Worm (Caenorhabditis elegans) whole organism, late embryonic: Measurements from ENCODE around the gene F01F1.14.

Experiments used
- C08G9.2 ChIP-seq: sonication (generic microtip); optimal IDR thresholded peaks from 2 replicates; lab custom pipeline; 2016; ENCODE audit warnings: mild to moderate bottlenecking, missing genetic modification characterization, moderate library complexity, missing compliant biosample characterization
- Y22D7AL.16 ChIP-seq: sonication (generic microtip); optimal IDR thresholded peaks from 2 replicates; lab custom pipeline; 2016; ENCODE audit warnings: missing genetic modification characterization, missing compliant biosample characterization
- ama-1 ChIP-seq: fragments of 150-350 bp; optimal IDR thresholded peaks from 2 replicates; lab custom pipeline; 2014
- ceh-18 ChIP-seq: sonication (generic microtip); optimal IDR thresholded peaks from 2 replicates; lab custom pipeline; 2016; ENCODE audit warnings: missing genetic modification characterization, missing compliant biosample characterization
- ceh-30 ChIP-seq: fragments of 150-350 bp; optimal IDR thresholded peaks from 2 replicates; lab custom pipeline; 2014; ENCODE audit warnings: missing biosample characterization, missing genetic modification characterization
- ceh-31 ChIP-seq: sonication (generic microtip); optimal IDR thresholded peaks from 2 replicates; lab custom pipeline; 2016; ENCODE audit warnings: missing genetic modification characterization, missing compliant biosample characterization
- ceh-45 ChIP-seq: fragments of 200-800 bp; sonication (Bioruptor generic); IDR thresholded peaks from 2 replicates; pipeline ENCODE4 v1.3.6; 2022; ENCODE audit warnings: missing genetic modification reagents, missing genetic modification characterization, missing compliant biosample characterization
- ceh-48 ChIP-seq: sonication (generic microtip); optimal IDR thresholded peaks from 2 replicates; lab custom pipeline; 2016; ENCODE audit warnings: missing genetic modification characterization, inconsistent platforms, missing compliant biosample characterization
- ceh-6 ChIP-seq: fragments of 200-800 bp; sonication (Bioruptor generic); optimal IDR thresholded peaks from 2 replicates; lab custom pipeline; 2018; ENCODE audit warnings: mild to moderate bottlenecking, missing genetic modification characterization, missing compliant biosample characterization
- elt-2 ChIP-seq: sonication (generic microtip); optimal IDR thresholded peaks from 2 replicates; lab custom pipeline; 2016; ENCODE audit warnings: missing genetic modification reagents, missing genetic modification characterization, missing compliant biosample characterization
- eyg-1 ChIP-seq: sonication (generic microtip); optimal IDR thresholded peaks from 2 replicates; lab custom pipeline; 2016; ENCODE audit warnings: missing genotype, missing genetic modification characterization, missing compliant biosample characterization
- gmeb-2 ChIP-seq: sonication (generic microtip); optimal IDR thresholded peaks from 2 replicates; lab custom pipeline; 2016; ENCODE audit warnings: missing genetic modification characterization, inconsistent platforms, missing compliant biosample characterization
- hlh-13 ChIP-seq: fragments of 200-800 bp; sonication (Bioruptor generic); optimal IDR thresholded peaks from 2 replicates; lab custom pipeline; 2018; ENCODE audit warnings: mild to moderate bottlenecking, missing genetic modification characterization, missing compliant biosample characterization
- hlh-30 ChIP-seq: sonication (generic microtip); optimal IDR thresholded peaks from 2 replicates; lab custom pipeline; 2017; ENCODE audit warnings: antibody characterized with exemption, missing genetic modification characterization, missing compliant biosample characterization; ENCODE audit not compliant: insufficient read depth
- hlh-8 ChIP-seq: sonication (generic microtip); optimal IDR thresholded peaks from 2 replicates; lab custom pipeline; 2016; ENCODE audit warnings: missing genotype, missing genetic modification characterization, missing compliant biosample characterization
- lin-11 ChIP-seq: fragments of 200-800 bp; sonication (Bioruptor generic); optimal IDR thresholded peaks from 2 replicates; lab custom pipeline; 2018; ENCODE audit warnings: mild to moderate bottlenecking, missing genetic modification characterization, missing compliant biosample characterization
- madf-2 ChIP-seq: sonication (generic microtip); optimal IDR thresholded peaks from 2 replicates; lab custom pipeline; 2017; ENCODE audit warnings: missing genetic modification characterization, missing compliant biosample characterization
- mec-3 ChIP-seq: sonication (generic microtip); optimal IDR thresholded peaks from 2 replicates; lab custom pipeline; 2016; ENCODE audit warnings: borderline replicate concordance, missing genetic modification characterization, missing compliant biosample characterization
- nfya-1 ChIP-seq: sonication (generic microtip); optimal IDR thresholded peaks from 2 replicates; lab custom pipeline; 2017; ENCODE audit warnings: missing genetic modification characterization, mild to moderate bottlenecking, missing compliant biosample characterization, antibody characterized with exemption, moderate library complexity
- nhr-11 ChIP-seq: fragments of 150-350 bp; optimal IDR thresholded peaks from 2 replicates; lab custom pipeline; 2014; ENCODE audit warnings: missing biosample characterization, missing genetic modification characterization
- pag-3 ChIP-seq: sonication (generic microtip); optimal IDR thresholded peaks from 2 replicates; lab custom pipeline; 2016; ENCODE audit warnings: missing compliant biosample characterization, missing genetic modification characterization, borderline replicate concordance
- pha-2 ChIP-seq: sonication (generic microtip); optimal IDR thresholded peaks from 2 replicates; lab custom pipeline; 2017; ENCODE audit warnings: mild to moderate bottlenecking, missing genetic modification characterization, missing compliant biosample characterization
- pha-4 ChIP-seq: fragments of 150-350 bp; optimal IDR thresholded peaks from 2 replicates; lab custom pipeline; 2018; ENCODE audit warnings: missing biosample characterization, missing genetic modification reagents, missing genetic modification characterization
- pqm-1 ChIP-seq: sonication (generic microtip); optimal IDR thresholded peaks from 2 replicates; lab custom pipeline; 2016; ENCODE audit warnings: missing genetic modification characterization, missing compliant biosample characterization
- pros-1 ChIP-seq: fragments of 150-350 bp; optimal IDR thresholded peaks from 2 replicates; lab custom pipeline; 2014; ENCODE audit warnings: missing biosample characterization, missing genetic modification reagents, missing genetic modification characterization
- sdc-2 ChIP-seq: sonication (generic microtip); optimal IDR thresholded peaks from 2 replicates; lab custom pipeline; 2016; ENCODE audit warnings: missing genotype, missing genetic modification characterization, missing compliant biosample characterization
- tbx-7 ChIP-seq: sonication (generic microtip); optimal IDR thresholded peaks from 2 replicates; lab custom pipeline; 2016; ENCODE audit warnings: missing genotype, missing genetic modification characterization, missing compliant biosample characterization
- ttx-3 ChIP-seq: sonication (generic microtip); optimal IDR thresholded peaks from 2 replicates; lab custom pipeline; 2016; ENCODE audit warnings: missing genetic modification reagents, missing genetic modification characterization, missing compliant biosample characterization
- unc-42 ChIP-seq: sonication (generic microtip); optimal IDR thresholded peaks from 2 replicates; lab custom pipeline; 2016; ENCODE audit warnings: missing genotype, missing genetic modification characterization, missing compliant biosample characterization

F01F1.14 gene

DNA sequence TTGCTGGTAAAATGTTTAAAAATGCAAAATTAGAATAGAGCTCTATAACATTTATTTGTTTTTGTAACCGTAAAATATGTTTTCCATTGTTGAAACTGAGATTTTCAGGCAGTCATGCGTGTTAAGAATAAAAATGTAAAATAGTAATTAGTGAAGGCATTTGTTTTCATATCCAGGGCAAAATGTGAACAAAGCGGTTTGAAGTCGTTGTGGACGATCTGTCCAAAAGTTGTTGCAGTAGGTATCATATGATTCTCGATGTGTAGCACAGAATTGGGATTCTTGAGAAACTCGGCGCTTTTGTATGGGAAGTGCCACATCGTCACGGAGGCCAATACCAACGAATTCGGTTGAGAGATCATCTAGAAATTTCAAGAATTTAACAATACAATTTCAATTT lies 439 bp downstream of the F01F1.14 start:
- TF ChIP-seq ama-1 (lab: Kevin White, UChicago) = peak; percentile 0
- TF ChIP-seq Y22D7AL.16 (tag; lab: Kevin White, UChicago) = no peak

DNA sequence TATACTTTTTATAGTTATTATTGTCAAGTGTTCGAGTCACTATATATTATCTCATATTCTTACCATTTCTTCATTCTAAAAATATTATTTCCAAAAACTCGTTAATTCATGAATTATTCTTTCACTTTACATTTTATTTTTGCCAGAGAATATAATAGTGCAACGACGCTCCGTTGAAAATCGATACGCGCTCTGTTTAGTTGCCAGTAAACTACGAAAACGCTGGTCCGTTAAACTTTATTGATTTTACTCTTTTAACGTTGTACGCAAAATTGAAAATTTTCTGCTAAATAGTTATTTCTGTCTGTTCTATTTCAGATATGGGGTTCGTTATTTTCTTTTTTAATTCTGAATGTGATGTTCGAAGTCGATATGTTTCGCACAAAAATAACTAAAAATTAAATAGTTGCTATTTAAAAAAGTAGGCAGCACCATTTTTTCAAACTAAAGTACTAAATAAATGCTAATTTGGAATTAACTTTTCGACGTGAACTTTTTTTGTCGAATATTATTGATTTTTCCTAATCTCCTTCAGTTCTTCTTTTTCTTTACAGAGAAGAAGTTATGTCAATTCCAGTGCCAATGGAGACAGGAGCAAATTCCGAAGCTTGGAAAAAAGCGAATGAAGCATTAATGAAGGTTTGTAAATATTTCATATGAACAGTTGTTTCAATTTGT lies 3.3 kb downstream of the F01F1.14 start, which contains the start of gene hpo-10:
Gene hpo-10, plus strand, starts transcription at position 199 of the 678 bp plus-strand sequence.
- TF ChIP-seq nfya-1 (peak; percentile 18), pag-3 (tag; lab: Kevin White, UChicago) (no peak), ceh-48 (tag; lab: Kevin White, UChicago) (peak; percentile 93), pha-4 (no peak), ceh-31 (tag; lab: Kevin White, UChicago) (peak; percentile 13)

DNA sequence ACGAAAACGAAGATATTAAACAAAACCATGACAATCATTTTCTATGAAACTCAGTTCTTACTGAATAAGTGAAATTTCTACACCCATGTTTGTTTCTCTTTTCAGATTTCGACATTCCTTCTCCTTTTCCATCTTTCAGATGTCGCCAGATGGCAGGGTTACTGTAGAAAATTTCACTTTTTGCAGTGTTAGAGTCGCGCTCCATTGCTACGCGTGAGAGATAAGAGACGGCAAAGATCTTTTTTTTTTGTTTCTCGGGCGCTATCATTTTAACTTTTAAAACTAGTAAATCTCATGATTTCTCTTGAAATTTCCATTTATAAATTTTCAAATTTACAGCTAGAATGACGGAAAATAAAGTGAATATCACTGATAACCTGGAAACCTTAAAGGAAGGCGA lies 4.5 kb downstream of the F01F1.14 start, which contains the start of the genes mig-21 and F01F1.2:
Gene mig-21, minus strand, starts transcription at position 166 of the 400 bp plus-strand sequence.
Gene F01F1.2, plus strand, starts transcription at position 340 of the 400 bp plus-strand sequence.
- TF ChIP-seq mec-3 (tag; lab: Kevin White, UChicago) (no peak), ttx-3 (no peak), madf-2 (tag; lab: Kevin White, UChicago) (no peak), pqm-1 (tag; lab: Kevin White, UChicago) (no peak), sdc-2 (tag; lab: Kevin White, UChicago) (no peak), pag-3 (tag; lab: Kevin White, UChicago) (no peak), pha-2 (no peak), unc-42 (tag; lab: Kevin White, UChicago) (no peak), lin-11 (tag; lab: Kevin White, UChicago) (no peak), tbx-7 (tag; lab: Kevin White, UChicago) (no peak), C08G9.2 (tag; lab: Kevin White, UChicago) (no peak), elt-2 (no peak), pros-1 (tag; lab: Kevin White, UChicago) (no peak), ceh-48 (tag; lab: Kevin White, UChicago) (no peak)

DNA sequence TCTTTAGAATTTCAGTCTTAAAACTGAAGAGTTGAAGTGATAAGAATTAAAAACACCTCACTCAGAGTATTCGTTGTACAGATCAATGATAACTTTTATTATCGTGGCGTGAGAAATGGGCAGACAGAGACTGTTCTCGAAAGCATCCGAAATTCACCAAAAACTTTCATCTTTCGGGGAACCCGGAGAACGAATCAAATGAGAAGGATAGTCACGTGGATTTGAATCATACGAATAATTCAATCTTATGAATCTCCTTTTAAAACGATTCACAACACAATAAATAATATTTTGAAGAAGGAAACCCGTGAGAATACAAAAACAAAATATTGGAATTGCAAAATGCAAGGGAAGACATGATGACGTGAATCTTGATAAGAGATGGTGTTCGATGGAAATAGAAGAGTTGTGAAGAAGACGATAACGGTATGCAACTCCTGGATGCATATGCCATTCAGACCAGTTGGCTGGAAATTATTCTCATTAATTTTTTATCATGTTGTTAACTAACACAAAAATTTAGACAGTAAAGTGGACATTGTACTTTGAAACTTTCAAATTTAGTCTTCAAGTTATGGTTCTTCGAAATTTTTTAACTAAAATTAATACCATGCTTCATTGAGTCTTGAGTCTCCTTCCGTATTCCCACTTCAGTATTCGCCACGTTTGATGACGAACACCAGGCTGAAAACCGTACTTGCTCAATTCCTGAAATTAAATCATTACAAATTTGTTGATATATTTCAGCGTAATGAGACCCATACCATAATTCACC lies 5.7 kb downstream of the F01F1.14 start:
- TF ChIP-seq elt-2 (peak; percentile 13), hlh-8 (tag; lab: Kevin White, UChicago) (no peak)

DNA sequence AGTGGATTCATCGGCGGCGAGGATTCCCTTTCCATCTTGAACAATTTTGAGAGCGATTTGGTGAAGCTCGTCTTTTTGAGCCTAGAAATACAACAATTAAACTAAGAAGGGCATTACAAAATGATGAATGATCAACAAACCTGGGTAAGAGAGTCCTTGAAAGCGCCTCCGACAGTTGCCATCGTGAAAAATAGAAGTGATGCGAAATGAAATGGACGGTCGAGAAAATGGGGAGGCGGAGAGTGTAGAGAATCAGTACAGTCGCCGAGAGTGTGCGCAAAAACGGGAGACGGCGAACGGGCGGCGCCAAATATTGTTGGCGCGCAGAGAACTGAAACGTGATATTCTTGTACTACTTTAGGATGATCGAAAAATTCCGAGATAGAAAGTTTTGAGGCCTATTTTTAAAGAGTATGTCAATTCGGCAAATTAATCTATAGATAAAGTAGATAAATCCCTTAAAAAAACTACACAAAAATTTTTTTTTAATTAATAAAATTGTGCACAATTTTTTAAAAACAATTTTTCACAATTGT lies 6.5 kb downstream of the F01F1.14 start, which contains the start of gene aldo-2:
Gene aldo-2, minus strand, starts transcription at position 486 of the 536 bp plus-strand sequence.
- TF ChIP-seq nhr-11 (no peak), mec-3 (tag; lab: Kevin White, UChicago) (no peak), ceh-6 (GFP tag; lab: Kevin White, UChicago) (no peak), gmeb-2 (tag; lab: Kevin White, UChicago) (no peak), ceh-45 (GFP tag; lab: Robert Waterston, UW) (no peak), hlh-30 (no peak), ceh-18 (tag; lab: Kevin White, UChicago) (no peak)

DNA sequence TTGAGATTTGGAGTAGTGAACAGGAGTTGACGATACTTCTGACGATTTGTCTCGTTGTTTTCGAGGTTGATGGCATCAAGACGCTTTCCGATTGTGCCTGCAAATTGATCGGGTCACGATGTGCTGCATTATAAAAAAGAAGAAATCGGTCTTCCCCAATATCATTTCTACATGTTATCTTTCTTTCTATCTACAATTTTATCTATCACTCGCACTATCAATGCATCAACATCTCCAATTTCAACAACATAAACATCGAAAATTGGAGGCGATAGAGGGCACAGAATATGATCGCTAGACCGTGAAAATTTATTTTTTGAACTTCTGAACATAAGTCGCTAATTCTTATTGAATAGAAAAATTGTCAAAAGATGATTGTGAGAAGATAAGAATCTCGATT lies 7.0 kb downstream of the F01F1.14 start:
- TF ChIP-seq hlh-13 (no peak), ceh-30 (tag; lab: Kevin White, UChicago) (no peak), eyg-1 (tag; lab: Kevin White, UChicago) (no peak), ceh-6 (GFP tag; lab: Kevin White, UChicago) (no peak), elt-2 (peak; percentile 74)
